Fruit fly (Drosophila melanogaster): ENCODE measurements around the gene Adh.

The Adh gene

DNA sequence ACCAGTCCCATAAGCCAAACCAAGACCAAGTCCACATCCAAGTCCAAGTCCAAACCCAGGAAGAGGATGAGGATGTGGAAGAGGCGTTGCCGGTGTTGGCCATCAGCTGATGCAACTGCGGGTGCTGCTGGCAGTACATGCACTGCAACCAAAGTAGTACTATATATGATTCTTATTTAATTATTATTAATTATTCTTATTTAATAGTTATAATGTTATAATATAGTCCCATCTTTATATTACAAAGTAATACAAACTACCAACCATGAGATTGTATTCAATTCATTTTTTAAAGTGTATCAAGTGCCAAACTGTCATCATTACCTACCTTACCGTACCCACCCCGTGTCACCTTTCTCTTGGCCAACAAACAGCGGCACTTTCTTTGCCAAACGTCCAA is 19.6 kb downstream of the Adh start:
- no peak for TF ChIP-seq noc (tag; optimal IDR thresholded peaks at IDR 0.05)

DNA sequence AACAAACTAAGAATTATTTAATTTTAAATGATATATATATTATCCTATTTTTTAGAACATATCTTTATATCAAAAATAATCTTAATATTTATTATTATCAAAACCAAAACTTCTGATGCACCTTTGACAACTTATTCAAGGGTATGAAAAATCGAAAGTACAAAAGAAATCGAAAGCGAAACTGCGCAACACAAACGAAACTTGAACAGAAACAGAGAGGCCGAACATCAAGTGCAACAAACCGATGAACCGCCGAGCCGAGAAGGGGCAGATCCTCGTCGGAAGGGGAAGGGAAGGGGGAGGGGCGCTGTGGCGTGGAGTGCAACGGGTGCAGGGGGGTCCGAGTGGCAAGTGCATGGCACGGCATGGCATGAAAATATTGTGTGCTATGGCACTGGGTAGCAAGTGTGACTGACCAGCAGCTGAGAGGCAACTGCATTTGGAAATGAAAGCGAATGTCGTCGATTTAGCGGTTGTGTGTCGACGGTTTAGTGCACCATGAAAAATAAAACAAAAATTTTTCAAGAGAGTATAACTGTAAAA is 26.8 kb downstream of the Adh start:
- TF ChIP-seq noc (tag; optimal IDR thresholded peaks at IDR 0.05): no peak

DNA sequence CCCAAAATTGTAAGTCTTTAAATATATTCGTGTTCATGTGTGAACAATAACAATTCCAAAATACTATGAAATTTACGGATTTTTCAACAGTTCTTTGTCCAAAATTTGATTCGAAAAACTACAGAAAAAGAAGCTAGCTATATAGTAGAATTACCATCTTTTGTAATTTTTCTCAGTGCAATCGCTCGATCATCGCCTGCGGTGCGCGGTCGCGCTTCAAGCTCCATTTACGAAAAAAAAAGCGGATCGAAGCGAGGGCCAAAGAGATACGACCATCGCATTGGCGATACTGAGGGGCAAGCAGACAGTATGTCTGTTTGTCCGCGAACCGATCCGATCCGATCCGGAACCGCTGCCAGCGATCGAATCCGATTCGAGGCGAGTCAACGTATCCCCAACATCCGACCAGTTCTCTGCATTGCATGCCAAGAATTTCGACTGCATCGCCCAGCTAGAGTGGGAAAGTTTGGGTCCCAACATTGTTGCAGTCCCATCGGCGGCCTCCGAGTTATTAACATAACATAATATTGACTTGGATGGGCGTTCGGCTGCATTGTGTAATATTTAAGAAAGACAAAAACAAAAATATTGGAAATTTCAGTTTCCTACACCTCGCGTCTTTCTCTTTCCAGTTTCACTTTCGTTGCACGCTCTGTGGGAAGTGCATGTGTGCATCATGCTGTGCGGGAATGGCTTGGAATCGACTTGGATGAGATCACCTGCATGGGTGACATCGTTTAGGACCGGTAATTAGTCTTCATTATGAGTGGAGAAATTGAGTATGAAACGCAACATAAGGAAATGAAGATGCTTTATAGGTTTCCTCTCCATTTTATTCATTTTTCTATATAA is 36.6 kb downstream of the Adh start:
- TF ChIP-seq noc (tag; optimal IDR thresholded peaks at IDR 0.05): no peak

DNA sequence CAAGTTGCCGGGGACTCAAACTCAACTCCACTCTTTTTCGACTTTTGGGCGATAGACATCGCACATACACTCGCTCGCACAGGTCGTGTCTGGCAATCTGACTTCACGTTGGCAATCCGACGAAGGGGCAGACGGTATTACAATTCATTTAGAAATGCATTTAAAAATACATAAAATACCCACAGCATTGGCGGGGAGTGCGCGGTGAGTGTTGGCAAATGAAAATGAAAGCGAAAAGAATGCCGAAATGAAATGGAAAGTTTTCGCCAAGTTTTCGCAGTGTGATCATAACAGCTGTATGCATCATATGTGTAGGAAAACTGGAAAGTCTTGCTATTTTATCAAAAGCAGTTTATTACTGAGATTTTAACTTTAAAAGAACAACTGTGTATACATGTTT is 38.1 kb downstream of the Adh start:
- TF ChIP-seq noc (tag; optimal IDR thresholded peaks at IDR 0.05): no peak

DNA sequence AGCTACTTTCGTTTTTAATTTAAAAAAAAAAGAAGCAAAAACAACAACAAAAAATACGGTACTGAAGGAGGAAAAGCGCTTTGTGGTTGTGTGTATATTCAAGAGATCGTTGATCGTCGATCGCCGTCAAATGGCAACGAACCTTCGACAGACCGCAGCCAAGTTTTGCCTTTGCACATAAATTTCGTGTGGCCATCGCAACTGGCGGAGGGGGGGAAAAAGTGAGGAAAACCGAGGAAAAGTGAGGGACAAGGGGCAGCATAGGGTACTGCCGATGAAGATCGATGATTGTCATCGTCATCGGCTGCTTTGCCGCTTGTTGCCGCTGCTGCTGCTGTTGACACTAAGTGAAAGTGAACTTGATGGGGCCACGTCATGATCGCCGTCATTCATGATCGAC is 39.6 kb downstream of the Adh start:
- TF ChIP-seq noc (tag; optimal IDR thresholded peaks at IDR 0.05): no peak

DNA sequence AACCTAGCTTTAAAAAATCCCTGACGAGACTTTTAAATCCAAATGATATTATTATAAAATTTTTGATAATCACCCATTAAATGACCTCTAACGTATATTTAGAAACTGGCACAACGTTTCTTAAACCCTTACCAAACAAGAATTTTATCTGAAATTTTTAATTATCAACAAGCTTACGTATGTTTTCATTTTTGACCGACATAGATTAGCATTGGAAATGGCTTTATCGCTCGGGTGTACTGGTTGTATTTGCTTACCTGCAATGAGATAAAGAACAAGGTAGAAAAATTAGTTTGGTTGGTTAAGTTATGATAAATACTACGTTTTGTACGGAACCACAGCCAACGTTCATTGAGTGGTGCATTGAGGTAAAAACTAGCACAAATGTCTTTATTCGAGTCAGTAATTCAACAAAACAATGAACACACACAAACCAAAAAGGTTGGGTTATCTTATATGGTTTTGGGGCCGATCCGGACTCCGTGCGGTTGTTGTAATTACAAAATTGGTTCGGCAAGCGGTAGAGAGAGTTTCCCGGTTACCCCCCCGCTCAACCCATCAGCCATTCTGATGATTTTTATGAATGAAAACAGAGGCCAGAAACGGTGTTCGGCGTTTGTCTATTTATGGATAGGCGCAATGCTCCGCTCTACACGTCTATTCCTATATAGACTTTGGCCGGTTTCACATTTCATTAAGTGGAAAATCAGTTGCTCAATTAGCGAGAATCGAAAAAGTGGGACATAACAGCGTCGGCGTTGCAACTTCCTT is 40.9 kb downstream of the Adh start:
- no peak for TF ChIP-seq noc (tag; optimal IDR thresholded peaks at IDR 0.05)

DNA sequence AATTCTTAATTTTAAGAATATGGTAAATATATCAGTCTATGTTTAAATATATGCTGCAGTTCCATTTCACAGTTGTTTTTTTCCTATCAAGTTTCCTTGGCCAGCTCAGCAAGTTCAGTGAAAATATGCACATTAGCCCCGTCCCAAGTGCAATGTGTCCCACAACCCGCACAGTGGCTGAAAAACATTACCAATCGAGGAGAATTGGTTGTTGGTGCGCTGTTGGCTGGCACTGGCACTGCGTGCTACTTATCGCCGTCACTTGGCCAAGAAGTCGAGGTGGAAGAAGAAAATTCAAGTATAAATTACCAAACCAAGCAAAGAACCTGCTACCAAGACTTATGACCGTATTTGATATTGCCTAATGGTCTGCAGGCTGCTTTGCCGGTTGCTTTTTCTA is 43.5 kb downstream of the Adh start:
- TF ChIP-seq noc (tag; optimal IDR thresholded peaks at IDR 0.05): no peak

DNA sequence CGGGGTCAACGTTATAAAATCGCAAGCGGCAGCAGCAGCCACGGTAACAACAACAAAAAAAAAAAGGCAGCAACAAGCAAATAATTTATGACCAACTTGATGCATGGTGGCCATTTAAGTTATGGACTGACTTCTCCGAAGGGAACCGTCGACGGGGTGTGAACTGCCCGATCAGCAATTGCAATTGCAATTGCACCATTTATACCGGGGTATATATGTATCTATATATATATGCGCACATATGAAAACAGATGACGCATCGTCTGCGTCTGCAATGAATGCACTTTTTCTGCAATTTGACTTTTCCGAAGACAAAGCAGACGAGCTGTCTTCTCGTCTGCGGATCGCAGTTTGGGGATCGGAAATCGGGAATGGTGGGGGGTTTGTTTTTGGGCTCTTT is 47.8 kb downstream of the Adh start:
- no peak for TF ChIP-seq noc (tag; optimal IDR thresholded peaks at IDR 0.05)

DNA sequence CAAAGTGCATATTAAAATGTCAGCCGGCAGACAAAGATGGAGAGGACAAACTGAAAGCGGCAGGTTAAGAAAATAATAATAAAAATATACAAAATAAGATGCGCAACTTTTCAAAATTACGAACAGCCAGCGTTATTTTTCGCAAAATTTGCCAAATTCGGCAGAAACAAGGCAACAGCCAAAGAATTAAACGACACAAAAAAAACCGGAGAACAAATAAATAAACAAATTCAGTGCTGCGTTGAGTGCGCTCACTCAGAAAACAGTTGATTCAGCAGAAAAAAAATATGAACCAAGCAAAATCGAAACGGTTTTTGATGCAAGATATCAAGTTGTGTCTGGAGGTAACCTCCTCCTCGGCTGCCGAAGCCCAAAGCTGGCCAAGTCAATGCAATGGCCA is 49.0 kb downstream of the Adh start:
- no peak for TF ChIP-seq noc (tag; optimal IDR thresholded peaks at IDR 0.05)

DNA sequence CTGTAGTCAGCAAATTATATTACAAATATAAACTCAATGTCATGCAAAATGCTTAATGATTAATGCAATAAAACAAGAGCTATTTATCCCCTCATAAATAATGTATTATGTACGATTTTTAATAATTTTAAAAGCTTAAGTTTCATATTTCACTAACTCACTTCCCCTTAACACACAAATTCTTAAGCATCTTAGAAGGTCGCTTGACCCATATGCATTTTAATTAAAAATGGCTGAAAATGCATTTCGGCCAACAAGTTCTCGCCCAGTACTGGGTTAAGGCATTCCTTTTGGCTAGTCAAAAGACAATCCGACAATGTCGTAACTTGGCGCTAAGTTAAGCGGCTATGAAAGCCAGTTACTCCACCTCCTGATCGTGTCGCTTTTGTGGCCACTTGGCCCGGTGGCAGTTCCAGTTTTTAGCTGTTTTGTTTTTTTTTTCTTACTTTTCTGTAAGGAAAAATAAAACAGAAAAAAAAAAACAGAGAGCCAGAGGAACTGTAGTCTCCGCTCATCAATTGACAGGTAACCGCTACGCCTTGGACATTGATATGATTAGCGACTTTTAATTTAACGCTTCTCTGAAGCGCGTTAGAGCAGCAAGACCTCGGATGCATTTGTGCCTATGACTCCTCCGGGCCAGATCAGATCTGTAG is 49.7 kb downstream of the Adh start:
- TF ChIP-seq noc (tag; optimal IDR thresholded peaks at IDR 0.05): no peak

DNA sequence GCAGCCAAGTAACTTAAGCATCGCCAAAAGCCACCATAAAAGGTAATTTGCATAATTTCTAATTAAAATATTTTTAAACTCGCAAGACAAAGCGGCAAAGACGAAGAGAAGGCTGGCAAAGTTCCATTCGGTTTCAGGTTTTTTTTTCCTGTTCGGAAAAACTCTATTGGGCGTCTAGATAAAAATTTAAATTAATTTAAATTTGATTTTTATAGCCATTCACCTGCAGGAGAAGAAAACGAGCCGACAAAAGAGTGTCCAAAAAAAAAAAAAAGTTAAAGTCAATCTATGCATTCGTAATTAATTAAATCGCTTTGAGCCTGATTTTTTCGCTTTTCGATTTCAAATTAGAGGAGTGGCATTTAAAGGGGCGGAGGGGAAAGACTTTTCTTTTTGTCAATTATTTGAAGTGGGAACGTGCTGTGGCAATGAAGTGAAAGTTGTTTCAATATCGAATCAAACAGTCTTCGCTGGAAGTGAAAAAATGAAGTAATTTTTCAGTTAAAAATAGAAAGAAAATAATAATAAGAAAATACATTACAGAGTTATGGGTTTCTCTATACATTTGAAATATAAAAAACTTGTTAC is 53.0 kb downstream of the Adh start:
- TF ChIP-seq noc (tag; optimal IDR thresholded peaks at IDR 0.05): no peak

All from whole organism, larva.